Worm (Caenorhabditis elegans): ENCODE measurements around the gene atx-3.

DNA sequence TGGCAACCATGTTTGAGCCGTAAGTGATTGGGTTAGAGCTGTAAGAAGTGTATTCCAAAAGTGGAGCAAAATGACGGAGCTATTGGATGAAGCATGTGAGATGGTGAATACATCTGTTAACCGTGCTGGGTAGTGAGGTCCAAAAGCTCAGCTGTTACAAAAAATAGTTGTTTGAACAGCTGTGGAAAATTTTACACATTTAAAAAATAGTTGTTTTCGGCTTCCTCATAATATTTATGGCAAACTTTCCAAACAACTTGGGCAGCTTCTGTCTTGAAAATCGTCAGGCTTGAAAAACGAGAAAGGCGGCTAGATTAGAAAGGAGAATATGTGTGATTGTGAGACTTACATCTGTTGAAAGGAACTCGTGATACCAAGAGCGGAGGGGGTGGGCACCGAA lies 27.8 kb upstream of the atx-3 start, which contains the start of gene fbxa-154:
- TF ChIP-seq pha-4 (tag; optimal IDR thresholded peaks at IDR 0.05), result no peak
- no peak for TF ChIP-seq T23F11.4 (GFP tag; optimal IDR thresholded peaks at IDR 0.05)
- TF ChIP-seq pag-3 (tag; optimal IDR thresholded peaks at IDR 0.05; ENCODE audit: borderline replicate concordance), result no peak
- TF ChIP-seq nfya-1 (tag; optimal IDR thresholded peaks at IDR 0.05), result no peak
- no peak for TF ChIP-seq dmd-4 (tag; optimal IDR thresholded peaks at IDR 0.05; ENCODE audit: borderline replicate concordance)
- TF ChIP-seq F13H6.1 (tag; optimal IDR thresholded peaks at IDR 0.05), result no peak
- no peak for TF ChIP-seq hlh-8 (tag; optimal IDR thresholded peaks at IDR 0.05)
- TF ChIP-seq ceh-30 (tag; optimal IDR thresholded peaks at IDR 0.05), result no peak
- no peak for TF ChIP-seq fkh-10 (GFP tag; optimal IDR thresholded peaks at IDR 0.05)
- no peak for TF ChIP-seq ceh-22 (tag; optimal IDR thresholded peaks at IDR 0.05)
- TF ChIP-seq sdc-2 (tag; optimal IDR thresholded peaks at IDR 0.05), result no peak
- TF ChIP-seq ceh-45 (GFP tag; IDR thresholded peaks at IDR 0.05), result no peak
- TF ChIP-seq ets-4 (tag; optimal IDR thresholded peaks at IDR 0.05), result no peak

All from whole organism, late embryonic.